Fruit fly (Drosophila melanogaster) whole organism: Measurements from ENCODE around the gene CycC.

Experiments
- psq ChIP-seq: fragments of >200 bp; optimal IDR thresholded peaks from 2 replicates; lab custom pipeline; 2017
- usp ChIP-seq: fragments of >200 bp; optimal IDR thresholded peaks from 2 replicates; lab custom pipeline; 2017; ENCODE audit warnings: missing biosample characterization, missing genetic modification characterization, mixed read lengths

DNA sequence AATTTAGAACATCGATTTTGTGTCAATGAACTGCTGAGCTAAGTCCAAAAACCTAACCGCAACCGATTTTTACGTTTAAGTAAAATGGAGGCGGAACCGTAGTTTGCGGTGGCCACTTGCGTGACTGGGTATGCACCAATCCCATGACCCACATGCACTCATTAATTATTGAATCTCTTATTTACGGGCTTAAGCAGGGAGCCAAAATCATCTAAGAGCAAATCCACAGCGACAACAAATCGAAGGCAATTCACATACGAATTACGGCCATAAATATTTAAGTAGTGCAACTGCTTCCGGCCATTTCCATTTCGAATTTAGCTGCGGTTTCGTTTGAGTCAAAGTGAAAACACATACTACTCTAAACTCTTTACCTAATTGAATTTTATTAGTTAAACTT, 25.2 kb downstream of the CycC start:
- TF ChIP-seq usp (GFP tag; lab: Kevin White, UChicago) (no peak), psq (lab: Kevin White, UChicago) (no peak)
